Worm (Caenorhabditis elegans) whole organism, mixed stage, embryonic: ENCODE measurements around the gene Y73B6A.3.

ENCODE experiments used
- ceh-43 ChIP-seq: fragments of 200-800 bp; sonication (Bioruptor generic); optimal IDR thresholded peaks from 2 replicates; lab custom pipeline; 2018; ENCODE audit warnings: mild to moderate bottlenecking, missing genetic modification characterization, moderate library complexity, missing compliant biosample characterization
- ceh-83 ChIP-seq: fragments of 200-800 bp; sonication (Bioruptor generic); optimal IDR thresholded peaks from 2 replicates; lab custom pipeline; 2018; ENCODE audit warnings: mild to moderate bottlenecking, missing genetic modification characterization, missing compliant biosample characterization
- elt-1 ChIP-seq: sonication (generic microtip); optimal IDR thresholded peaks from 2 replicates; lab custom pipeline; 2017; ENCODE audit warnings: missing genetic modification characterization, mild to moderate bottlenecking, missing compliant biosample characterization, antibody characterized with exemption, moderate library complexity, borderline replicate concordance; ENCODE audit not compliant: insufficient read depth
- lin-13 ChIP-seq: fragments of 150-350 bp; optimal IDR thresholded peaks from 2 replicates; lab custom pipeline; 2014; ENCODE audit warnings: missing biosample characterization, missing genetic modification characterization
- mab-5 ChIP-seq: fragments of 150-350 bp; optimal IDR thresholded peaks from 2 replicates; lab custom pipeline; 2014; ENCODE audit warnings: missing biosample characterization, missing genetic modification characterization
- nhr-12 ChIP-seq: fragments of 150-350 bp; optimal IDR thresholded peaks from 2 replicates; lab custom pipeline; 2014; ENCODE audit warnings: missing biosample characterization, missing genetic modification characterization
- nhr-2 ChIP-seq: fragments of 150-350 bp; optimal IDR thresholded peaks from 2 replicates; lab custom pipeline; 2014; ENCODE audit warnings: missing biosample characterization, missing genetic modification characterization
- nhr-76 ChIP-seq: sonication (generic microtip); optimal IDR thresholded peaks from 2 replicates; lab custom pipeline; 2017; ENCODE audit warnings: missing biosample characterization, missing genetic modification characterization
- snpc-4 ChIP-seq: fragments of 150-350 bp; optimal IDR thresholded peaks from 2 replicates; lab custom pipeline; 2014; ENCODE audit warnings: missing biosample characterization, missing genetic modification characterization
- sptf-1 ChIP-seq: sonication (generic microtip); optimal IDR thresholded peaks from 2 replicates; lab custom pipeline; 2017; ENCODE audit warnings: mild to moderate bottlenecking, missing genetic modification characterization, moderate library complexity, missing compliant biosample characterization
- unc-120 ChIP-seq: sonication (generic microtip); optimal IDR thresholded peaks from 2 replicates; lab custom pipeline; 2017; ENCODE audit warnings: missing genetic modification characterization, missing compliant biosample characterization; ENCODE audit not compliant: poor library complexity, severe bottlenecking
- unc-62 ChIP-seq: fragments of 150-350 bp; optimal IDR thresholded peaks from 2 replicates; lab custom pipeline; 2014; ENCODE audit warnings: missing biosample characterization, missing genetic modification reagents, missing genetic modification characterization

DNA sequence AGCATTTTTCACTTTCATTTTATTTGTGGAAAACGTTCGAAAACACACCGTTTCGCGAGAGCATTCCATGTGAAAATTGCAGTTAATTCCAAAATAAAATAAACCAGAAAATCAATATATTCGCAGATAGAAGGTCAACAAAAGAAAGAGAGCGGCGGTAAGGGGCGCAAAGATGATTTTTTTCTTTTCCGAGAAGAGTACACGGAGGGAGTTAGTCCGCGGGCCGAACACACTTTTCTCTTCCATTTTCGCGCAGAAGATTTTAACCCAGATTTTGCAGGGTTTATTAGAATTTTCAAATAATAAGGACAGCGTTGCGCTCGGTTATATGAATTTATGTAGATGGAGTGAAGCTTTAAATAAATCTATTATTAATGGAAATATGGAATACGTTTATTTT lies 7.6 kb upstream of the Y73B6A.3 start:
- TF ChIP-seq lin-13 (tag; lab: Kevin White, UChicago): no peak
- TF ChIP-seq mab-5 (tag; lab: Kevin White, UChicago): no peak
- no peak for TF ChIP-seq nhr-12 (tag; lab: Kevin White, UChicago)
- TF ChIP-seq elt-1 (tag; lab: Kevin White, UChicago): no peak
- TF ChIP-seq nhr-76 (tag; lab: Kevin White, UChicago): no peak
- peak; percentile 14 for TF ChIP-seq unc-120 (tag; lab: Kevin White, UChicago)
- no peak for TF ChIP-seq ceh-83
- no peak for TF ChIP-seq ceh-43 (GFP tag; lab: Kevin White, UChicago)
- TF ChIP-seq sptf-1 (tag; lab: Kevin White, UChicago): no peak
- TF ChIP-seq unc-62 (GFP tag; lab: Kevin White, UChicago): no peak
- no peak for TF ChIP-seq nhr-2
- no peak for TF ChIP-seq snpc-4
